Fruit fly (Drosophila melanogaster) whole organism, embryonic: ENCODE measurements around the gene CG6937.

ENCODE experiments used
- Bdp1 ChIP-seq: fragments of 200-800 bp; sonication (Bioruptor generic); optimal IDR thresholded peaks from 3 replicates; lab custom pipeline; 2016; ENCODE audit warnings: missing biosample characterization, missing genetic modification characterization
- CG10959 ChIP-seq: fragments of 200-800 bp; sonication (Bioruptor generic); IDR thresholded peaks from 2 replicates; pipeline ENCODE4 v1.3.6; 2022; ENCODE audit warnings: missing biosample characterization, missing genetic modification characterization
- CG10979 ChIP-seq: fragments of 200-800 bp; sonication (Bioruptor generic); optimal IDR thresholded peaks from 2 replicates; lab custom pipeline; 2018; ENCODE audit warnings: missing biosample characterization, mild to moderate bottlenecking, missing genetic modification characterization, moderate library complexity
- CG11247 ChIP-seq: fragments of 200-800 bp; sonication (Bioruptor generic); IDR thresholded peaks from 2 replicates; pipeline ENCODE4 v1.3.6; 2022; ENCODE audit warnings: missing biosample characterization, missing genetic modification characterization
- CG12104 ChIP-seq: fragments of 200-800 bp; sonication (Bioruptor generic); optimal IDR thresholded peaks from 3 replicates; lab custom pipeline; 2016; ENCODE audit warnings: missing biosample characterization, missing genetic modification characterization
- CG1233 ChIP-seq: fragments of 200-800 bp; sonication (Bioruptor generic); optimal IDR thresholded peaks from 4 replicates; lab custom pipeline; 2018; ENCODE audit warnings: missing biosample characterization, mild to moderate bottlenecking, missing genetic modification characterization
- CG13287 ChIP-seq: fragments of 200-800 bp; sonication (Bioruptor generic); IDR thresholded peaks from 2 replicates; pipeline ENCODE4 v1.3.6; 2022; ENCODE audit warnings: missing biosample characterization, missing genetic modification characterization; ENCODE audit not compliant: partially characterized antibody
- CG13296 ChIP-seq: fragments of 200-800 bp; sonication (Bioruptor generic); optimal IDR thresholded peaks from 3 replicates; lab custom pipeline; 2018; ENCODE audit warnings: missing biosample characterization, mild to moderate bottlenecking, missing genetic modification characterization
- CG14050 ChIP-seq: fragments of 200-800 bp; sonication (Bioruptor generic); IDR thresholded peaks from 3 replicates; pipeline ENCODE4 v1.3.6; 2022; ENCODE audit warnings: missing biosample characterization, missing genetic modification characterization
- CG30020 ChIP-seq: fragments of 200-800 bp; optimal IDR thresholded peaks from 2 replicates; lab custom pipeline; 2019; ENCODE audit warnings: missing biosample characterization, mild to moderate bottlenecking, missing genetic modification characterization, moderate library complexity
- CG4707 ChIP-seq: fragments of 200-800 bp; sonication (Bioruptor generic); optimal IDR thresholded peaks from 2 replicates; lab custom pipeline; 2018; ENCODE audit warnings: missing biosample characterization, mild to moderate bottlenecking, missing genetic modification characterization, moderate library complexity
- CG6175 ChIP-seq: fragments of 200-800 bp; sonication (Bioruptor generic); IDR thresholded peaks from 3 replicates; pipeline ENCODE4 v1.3.6; 2022; ENCODE audit warnings: missing biosample characterization, missing genetic modification characterization
- CG9437 ChIP-seq: fragments of 200-800 bp; sonication (Bioruptor generic); optimal IDR thresholded peaks from 2 replicates; lab custom pipeline; 2018; ENCODE audit warnings: missing biosample characterization, mild to moderate bottlenecking, missing genetic modification characterization
- D19A ChIP-seq: fragments of 200-800 bp; optimal IDR thresholded peaks from 3 replicates; lab custom pipeline; 2019; ENCODE audit warnings: missing biosample characterization, mild to moderate bottlenecking, missing genetic modification characterization, moderate library complexity
- D19B ChIP-seq: fragments of 200-800 bp; sonication (Bioruptor generic); optimal IDR thresholded peaks from 2 replicates; lab custom pipeline; 2017; ENCODE audit warnings: missing biosample characterization, mild to moderate bottlenecking, missing genetic modification characterization
- Doc3 ChIP-seq: fragments of 200-800 bp; sonication (Bioruptor generic); IDR thresholded peaks from 3 replicates; pipeline ENCODE4 v1.3.6; 2022; ENCODE audit warnings: missing biosample characterization, missing genetic modification characterization; ENCODE audit not compliant: partially characterized antibody
- Dp ChIP-seq: fragments of 200-800 bp; sonication (Bioruptor generic); optimal IDR thresholded peaks from 2 replicates; lab custom pipeline; 2018; ENCODE audit warnings: missing biosample characterization, mild to moderate bottlenecking, missing genetic modification characterization, moderate library complexity
- ERR ChIP-seq: fragments of 200-800 bp; sonication (Bioruptor generic); optimal IDR thresholded peaks from 2 replicates; lab custom pipeline; 2016; ENCODE audit warnings: missing biosample characterization, missing genetic modification characterization
- Mrtf ChIP-seq: fragments of 200-800 bp; sonication (Bioruptor generic); IDR thresholded peaks from 3 replicates; pipeline ENCODE4 v1.3.6; 2022; ENCODE audit warnings: missing biosample characterization, missing genetic modification characterization
- NC2β ChIP-seq: fragments of 200-800 bp; sonication (Bioruptor generic); optimal IDR thresholded peaks from 2 replicates; lab custom pipeline; 2016; ENCODE audit warnings: missing biosample characterization, missing genetic modification characterization
- Ssrp ChIP-seq: fragments of 200-800 bp; sonication (Bioruptor generic); optimal IDR thresholded peaks from 2 replicates; lab custom pipeline; 2018; ENCODE audit warnings: missing biosample characterization, mild to moderate bottlenecking, missing genetic modification characterization, moderate library complexity
- Stat92E ChIP-seq, 3 experiments: fragments of >200 bp in 2 of 3; fragments of 200-800 bp in 1 of 3; sonication (Bioruptor generic) in 1 of 3; optimal IDR thresholded peaks; 2 replicates each; lab custom pipeline; 2017 to 2019; ENCODE audit warnings: missing biosample characterization in 3 of 3, missing genetic modification characterization in 3 of 3, mild to moderate bottlenecking in 1 of 3, moderate library complexity in 1 of 3
- Vsx1 ChIP-seq: fragments of 200-800 bp; sonication (Bioruptor generic); optimal IDR thresholded peaks from 2 replicates; lab custom pipeline; 2017; ENCODE audit warnings: missing biosample characterization, mild to moderate bottlenecking, missing genetic modification characterization, missing genetic modification reagents
- cad ChIP-seq: fragments of >200 bp; optimal IDR thresholded peaks from 2 replicates; lab custom pipeline; 2017; ENCODE audit warnings: missing biosample characterization, missing genetic modification characterization
- corto ChIP-seq: fragments of 200-800 bp; sonication (Bioruptor generic); optimal IDR thresholded peaks from 2 replicates; lab custom pipeline; 2016; ENCODE audit warnings: missing biosample characterization, mild to moderate bottlenecking, missing genetic modification characterization, moderate library complexity
- crol ChIP-seq: fragments of 200-800 bp; sonication (Bioruptor generic); IDR thresholded peaks from 2 replicates; pipeline ENCODE4 v1.3.6; 2022; ENCODE audit warnings: missing biosample characterization, missing genetic modification characterization
- dysf ChIP-seq: fragments of 200-800 bp; sonication (Bioruptor generic); IDR thresholded peaks from 3 replicates; pipeline ENCODE4 v1.3.6; 2022; ENCODE audit warnings: missing biosample characterization, missing genetic modification characterization
- fd3F ChIP-seq: fragments of 200-800 bp; sonication (Bioruptor generic); optimal IDR thresholded peaks from 2 replicates; lab custom pipeline; 2018; ENCODE audit warnings: missing biosample characterization, mild to moderate bottlenecking, missing genetic modification characterization, moderate library complexity
- gcm ChIP-seq: fragments of 200-800 bp; sonication (Bioruptor generic); optimal IDR thresholded peaks from 2 replicates; lab custom pipeline; 2019; ENCODE audit warnings: missing biosample characterization, mild to moderate bottlenecking, missing genetic modification characterization, moderate library complexity
- gem ChIP-seq: fragments of 200-800 bp; sonication (Bioruptor generic); optimal IDR thresholded peaks from 2 replicates; lab custom pipeline; 2019; ENCODE audit warnings: missing biosample characterization, mild to moderate bottlenecking, missing genetic modification characterization, moderate library complexity
- hkb ChIP-seq, 2 experiments: fragments of 200-800 bp in 1 of 2; fragments of >200 bp in 1 of 2; sonication (Bioruptor generic) in 1 of 2; IDR thresholded peaks in 1 of 2; optimal IDR thresholded peaks in 1 of 2; 2 replicates each; pipeline versions ENCODE4 v1.3.6 to Lab custom; 2017 to 2022; ENCODE audit warnings: missing biosample characterization in 1 of 2, missing genetic modification characterization in 1 of 2
- kay ChIP-seq: fragments of 200-800 bp; sonication (Bioruptor generic); optimal IDR thresholded peaks from 2 replicates; lab custom pipeline; 2016; ENCODE audit warnings: missing biosample characterization, missing genetic modification characterization
- knrl ChIP-seq: fragments of 200-800 bp; sonication (Bioruptor generic); IDR thresholded peaks from 3 replicates; pipeline ENCODE4 v1.3.6; 2022; ENCODE audit warnings: missing biosample characterization, missing genetic modification characterization; ENCODE audit not compliant: partially characterized antibody
- p53 ChIP-seq: fragments of 200-800 bp; sonication (Bioruptor generic); optimal IDR thresholded peaks from 2 replicates; lab custom pipeline; 2016; ENCODE audit warnings: missing biosample characterization, missing genetic modification characterization
- pho ChIP-seq: fragments of 200-800 bp; sonication (Bioruptor generic); optimal IDR thresholded peaks from 2 replicates; lab custom pipeline; 2016; ENCODE audit warnings: missing biosample characterization, missing genetic modification characterization
- phol ChIP-seq: fragments of 200-800 bp; sonication (Bioruptor generic); optimal IDR thresholded peaks from 3 replicates; lab custom pipeline; 2018; ENCODE audit warnings: missing biosample characterization, mild to moderate bottlenecking, missing genetic modification characterization, moderate library complexity
- psq ChIP-seq: fragments of 200-800 bp; sonication (Bioruptor generic); optimal IDR thresholded peaks from 2 replicates; lab custom pipeline; 2017; ENCODE audit warnings: missing biosample characterization, missing genetic modification characterization
- pzg ChIP-seq: fragments of 200-800 bp; sonication (Bioruptor generic); optimal IDR thresholded peaks from 3 replicates; lab custom pipeline; 2018; ENCODE audit warnings: missing biosample characterization, mild to moderate bottlenecking, missing genetic modification characterization, moderate library complexity
- ranshi ChIP-seq: fragments of 200-800 bp; sonication (Bioruptor generic); IDR thresholded peaks from 2 replicates; pipeline ENCODE4 v1.3.6; 2022; ENCODE audit warnings: missing biosample characterization, missing genetic modification characterization
- sc ChIP-seq, 3 experiments: fragments of >200 bp in 2 of 3; fragments of 200-800 bp in 1 of 3; sonication (Bioruptor generic) in 1 of 3; optimal IDR thresholded peaks; 2 replicates in 2 of 3; 3 replicates in 1 of 3; lab custom pipeline; 2017; ENCODE audit warnings: mild to moderate bottlenecking in 1 of 3, missing biosample characterization in 1 of 3, missing genetic modification characterization in 1 of 3, missing genetic modification reagents in 1 of 3
- scrt ChIP-seq: fragments of 200-800 bp; sonication (Bioruptor generic); optimal IDR thresholded peaks from 2 replicates; lab custom pipeline; 2018; ENCODE audit warnings: missing biosample characterization, mild to moderate bottlenecking, missing genetic modification characterization, moderate library complexity
- sim ChIP-seq: fragments of 200-800 bp; sonication (Bioruptor generic); IDR thresholded peaks from 2 replicates; pipeline ENCODE4 v1.3.6; 2022; ENCODE audit warnings: missing biosample characterization, missing genetic modification characterization
- sima ChIP-seq: fragments of 200-800 bp; sonication (Bioruptor generic); optimal IDR thresholded peaks from 2 replicates; lab custom pipeline; 2016; ENCODE audit warnings: missing biosample characterization, missing genetic modification characterization
- slbo ChIP-seq: fragments of 200-800 bp; sonication (Bioruptor generic); IDR thresholded peaks from 2 replicates; pipeline ENCODE4 v1.3.6; 2022; ENCODE audit warnings: missing biosample characterization, missing genetic modification characterization
- tgo ChIP-seq: fragments of 200-800 bp; sonication (Bioruptor generic); IDR thresholded peaks from 3 replicates; pipeline ENCODE4 v1.3.6; 2022; ENCODE audit warnings: missing biosample characterization, missing genetic modification characterization
- tin ChIP-seq: fragments of 200-800 bp; sonication (Bioruptor generic); optimal IDR thresholded peaks from 3 replicates; lab custom pipeline; 2016; ENCODE audit warnings: missing biosample characterization, missing genetic modification characterization
- trh ChIP-seq: fragments of 200-800 bp; sonication (Bioruptor generic); optimal IDR thresholded peaks from 2 replicates; lab custom pipeline; 2016; ENCODE audit warnings: missing biosample characterization, missing genetic modification characterization
- z ChIP-seq: fragments of 200-800 bp; sonication (Bioruptor generic); IDR thresholded peaks from 3 replicates; pipeline ENCODE4 v1.3.6; 2022; ENCODE audit warnings: missing biosample characterization, missing genetic modification characterization
- zen2 ChIP-seq: fragments of 200-800 bp; sonication (Bioruptor generic); IDR thresholded peaks from 3 replicates; pipeline ENCODE4 v1.3.6; 2022; ENCODE audit warnings: missing biosample characterization, missing genetic modification characterization; ENCODE audit not compliant: partially characterized antibody
- zf30C ChIP-seq: fragments of 200-800 bp; sonication (Bioruptor generic); optimal IDR thresholded peaks from 3 replicates; lab custom pipeline; 2018; ENCODE audit warnings: missing biosample characterization, mild to moderate bottlenecking, missing genetic modification characterization

CG6937 gene

dm6 chr3R:22547585-22548022 lies 37.0 kb upstream of the CG6937 start, which contains the start of gene AdipoR (continued):
- TF ChIP-seq CG14050, result no peak
- no peak for TF ChIP-seq gcm (GFP tag; lab: Kevin White, UChicago)
- no peak for TF ChIP-seq fd3F (GFP tag; lab: Kevin White, UChicago)
- TF ChIP-seq Dp (GFP tag; lab: Kevin White, UChicago), result peak; percentile 97
- TF ChIP-seq knrl (GFP tag; lab: Robert Waterston, UW), result peak; percentile 55
- TF ChIP-seq p53, result peak; percentile 65
- TF ChIP-seq NC2β (GFP tag; lab: Kevin White, UChicago), result no peak
- TF ChIP-seq sima, result no peak
- no peak for TF ChIP-seq corto (GFP tag; lab: Kevin White, UChicago)
- TF ChIP-seq gem (tag; lab: Kevin White, UChicago), result no peak
- no peak for TF ChIP-seq Vsx1 (GFP tag; lab: Kevin White, UChicago)
- TF ChIP-seq z, result no peak
- 0 out of 2 replicates have a peak, but pooled peaks have one; percentile 24 for TF ChIP-seq slbo (GFP tag; lab: Robert Waterston, UW)
- TF ChIP-seq zen2 (GFP tag; lab: Robert Waterston, UW), result no peak
- no peak for TF ChIP-seq CG10959 (GFP tag; lab: Robert Waterston, UW)
- TF ChIP-seq kay (GFP tag; lab: Kevin White, UChicago), result peak; percentile 42
- no peak for TF ChIP-seq psq
- TF ChIP-seq tin (GFP tag; lab: Kevin White, UChicago), result no peak
- no peak for TF ChIP-seq CG1233 (GFP tag; lab: Kevin White, UChicago)
- TF ChIP-seq D19B (GFP tag; lab: Kevin White, UChicago), result no peak
- TF ChIP-seq phol, result peak; percentile 69
- no peak for TF ChIP-seq trh (GFP tag; lab: Kevin White, UChicago)
- TF ChIP-seq tgo (GFP tag; lab: Robert Waterston, UW), result no peak
- TF ChIP-seq CG11247 (GFP tag; lab: Robert Waterston, UW), result no peak
- no peak for TF ChIP-seq sc (optimal IDR thresholded peaks at IDR 0.05; lab: Kevin White, UChicago)
- TF ChIP-seq sc (GFP tag; optimal IDR thresholded peaks at IDR 0.05; lab: Kevin White, UChicago), result no peak
- no peak for TF ChIP-seq Mrtf (GFP tag; lab: Robert Waterston, UW)
- no peak for TF ChIP-seq sim (GFP tag; lab: Robert Waterston, UW)
- peak; percentile 54 for TF ChIP-seq CG13287 (GFP tag; lab: Robert Waterston, UW)
- TF ChIP-seq cad (GFP tag; lab: Kevin White, UChicago), result no peak
- TF ChIP-seq Stat92E (GFP tag; optimal IDR thresholded peaks at IDR 0.05; lab: Kevin White, UChicago), result no peak
- TF ChIP-seq Doc3, result no peak
- peak; percentile 5 for TF ChIP-seq D19A (tag; lab: Kevin White, UChicago)
- TF ChIP-seq hkb (optimal IDR thresholded peaks at IDR 0.05; lab: Kevin White, UChicago), result no peak
- TF ChIP-seq hkb (GFP tag; IDR thresholded peaks at IDR 0.05; lab: Robert Waterston, UW), result peak; percentile 28; the same call in 1 of the 2 replicates
- peak; percentile 28 for TF ChIP-seq CG10979 (tag; lab: Kevin White, UChicago)
- TF ChIP-seq pho (GFP tag; lab: Kevin White, UChicago), result no peak
- no peak for TF ChIP-seq CG13296 (GFP tag; lab: Kevin White, UChicago)
- no peak for TF ChIP-seq CG12104 (GFP tag; lab: Kevin White, UChicago)
- TF ChIP-seq pzg (GFP tag; lab: Kevin White, UChicago), result peak; percentile 97
- no peak for TF ChIP-seq CG6175 (GFP tag; lab: Robert Waterston, UW)
- TF ChIP-seq crol, result no peak
- TF ChIP-seq Bdp1 (GFP tag; lab: Kevin White, UChicago), result no peak
- peak; percentile 38 for TF ChIP-seq CG9437
- TF ChIP-seq ranshi (GFP tag; lab: Robert Waterston, UW), result no peak
- peak; percentile 95 for TF ChIP-seq zf30C
- no peak for TF ChIP-seq dysf (GFP tag; lab: Robert Waterston, UW)
- no peak for TF ChIP-seq CG4707
- TF ChIP-seq ERR, result no peak
- no peak for TF ChIP-seq Ssrp (tag; lab: Kevin White, UChicago)
- TF ChIP-seq scrt, result no peak
- no peak for TF ChIP-seq CG30020 (tag; lab: Kevin White, UChicago)
